Fruit fly (Drosophila melanogaster) Kc167 (cell line): ENCODE results near the gene CG6000.

Experiments
- Myc ChIP-seq: fragments of >200 bp; optimal IDR thresholded peaks from 2 replicates; lab custom pipeline; 2017; ENCODE audit warnings: missing external identifiers
- Sin3A ChIP-seq: fragments of >200 bp; optimal IDR thresholded peaks from 2 replicates; lab custom pipeline; 2018; ENCODE audit warnings: missing external identifiers
- h ChIP-seq: fragments of >200 bp; optimal IDR thresholded peaks from 3 replicates; lab custom pipeline; 2018; ENCODE audit warnings: missing external identifiers
- insv ChIP-seq: fragments of >200 bp; optimal IDR thresholded peaks from 3 replicates; lab custom pipeline; 2018; ENCODE audit warnings: missing external identifiers
- psq ChIP-seq: fragments of >200 bp; optimal IDR thresholded peaks from 2 replicates; lab custom pipeline; 2017; ENCODE audit warnings: missing external identifiers
- ttk ChIP-seq: sonication (Bioruptor generic); optimal IDR thresholded peaks from 2 replicates; lab custom pipeline; 2017; ENCODE audit warnings: missing external identifiers

dm6 chr3R:24054227-24054626, at the start of gene CG6000:
- no peak for TF ChIP-seq ttk (lab: Kevin White, UChicago)
- no peak for TF ChIP-seq Sin3A (lab: Kevin White, UChicago)
- TF ChIP-seq psq (lab: Kevin White, UChicago) = no peak
- no peak for TF ChIP-seq Myc (lab: Kevin White, UChicago)
- no peak for TF ChIP-seq insv
- no peak for TF ChIP-seq h (lab: Kevin White, UChicago)
